Fruit fly (Drosophila melanogaster): ENCODE data around the gene Obp93a.

DNA sequence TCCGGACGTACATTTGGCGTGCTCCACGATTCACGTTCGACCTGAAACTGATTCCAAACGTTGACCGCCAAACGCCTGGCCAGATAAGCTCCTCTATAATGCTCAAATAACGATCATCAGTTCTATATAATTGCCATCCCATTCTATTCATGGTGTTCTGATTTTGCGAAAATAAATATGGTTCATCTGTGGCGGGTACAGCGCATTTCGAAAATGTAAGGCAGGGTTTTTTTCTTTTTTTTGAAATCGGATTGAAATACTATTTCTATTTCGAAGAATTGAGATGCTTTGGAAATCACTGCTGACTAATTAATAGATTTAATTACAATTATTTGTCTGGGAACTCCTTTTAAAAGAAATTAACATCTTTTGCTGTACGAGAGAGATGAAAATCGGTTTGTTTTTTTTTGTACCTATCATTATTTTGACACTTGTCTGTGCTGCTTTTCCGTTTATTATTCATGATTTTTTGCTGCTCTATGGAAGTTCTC is 31.6 kb upstream of the Obp93a start, which contains the start of gene cDIP:
- TF ChIP-seq EcR (GFP tag; optimal IDR thresholded peaks at IDR 0.05) (no peak), psq (optimal IDR thresholded peaks at IDR 0.05) (no peak), CG8478 (optimal IDR thresholded peaks at IDR 0.05) (no peak), usp (GFP tag; optimal IDR thresholded peaks at IDR 0.05) (no peak)

Measured in whole organism.